Worm (Caenorhabditis elegans) whole organism, L1 larva: Measurements from ENCODE around the gene Y42H9AR.4.

ENCODE experiments used
- C04F5.9 ChIP-seq: sonication (generic microtip); optimal IDR thresholded peaks from 2 replicates; lab custom pipeline; 2016; ENCODE audit warnings: missing genetic modification characterization, missing compliant biosample characterization
- C34B4.2 ChIP-seq: sonication (generic microtip); optimal IDR thresholded peaks from 2 replicates; lab custom pipeline; 2017; ENCODE audit warnings: mild to moderate bottlenecking, missing genetic modification characterization, missing compliant biosample characterization
- F16B12.6 ChIP-seq: fragments of 150-350 bp; optimal IDR thresholded peaks from 2 replicates; lab custom pipeline; 2014; ENCODE audit warnings: missing biosample characterization, missing genetic modification characterization
- alr-1 ChIP-seq: fragments of 200-800 bp; sonication (Bioruptor generic); optimal IDR thresholded peaks from 2 replicates; lab custom pipeline; 2018; ENCODE audit warnings: borderline replicate concordance, mild to moderate bottlenecking, missing genetic modification characterization, missing compliant biosample characterization
- aly-2 ChIP-seq: fragments of 150-350 bp; optimal IDR thresholded peaks from 2 replicates; lab custom pipeline; 2014; ENCODE audit warnings: missing biosample characterization, missing genetic modification characterization
- ceh-82 ChIP-seq, 3 experiments: fragments of 150-350 bp in 1 of 3; sonication (generic microtip) in 2 of 3; optimal IDR thresholded peaks; 2 replicates each; lab custom pipeline; 2014 to 2017; ENCODE audit warnings: missing biosample characterization in 3 of 3, missing genetic modification characterization in 3 of 3
- ceh-90 ChIP-seq: sonication (generic microtip); optimal IDR thresholded peaks from 2 replicates; lab custom pipeline; 2016; ENCODE audit warnings: missing genetic modification characterization, missing compliant biosample characterization
- ces-1 ChIP-seq: fragments of 150-350 bp; optimal IDR thresholded peaks from 2 replicates; lab custom pipeline; 2014; ENCODE audit warnings: missing biosample characterization, missing genetic modification reagents, missing genetic modification characterization
- dpl-1 ChIP-seq, 3 experiments: fragments of 150-350 bp in 2 of 3; sonication (generic microtip) in 1 of 3; optimal IDR thresholded peaks; 2 replicates each; lab custom pipeline; 2014 to 2017; ENCODE audit warnings: missing biosample characterization in 3 of 3, missing genetic modification characterization in 3 of 3, missing genetic modification reagents in 3 of 3
- dsc-1 ChIP-seq: sonication (generic microtip); optimal IDR thresholded peaks from 2 replicates; lab custom pipeline; 2016; ENCODE audit warnings: mild to moderate bottlenecking, missing genetic modification characterization, missing compliant biosample characterization
- efl-1 ChIP-seq, 4 experiments: fragments of 150-350 bp; optimal IDR thresholded peaks in 3 of 4; peaks in 1 of 4; 1 replicate in 1 of 4; 2 replicates in 3 of 4; lab custom pipeline; 2014; ENCODE audit warnings: missing biosample characterization in 2 of 4, missing genetic modification characterization in 2 of 4, missing genetic modification reagents in 2 of 4
- egl-13 ChIP-seq: sonication (generic microtip); optimal IDR thresholded peaks from 2 replicates; lab custom pipeline; 2016; ENCODE audit warnings: missing genotype, missing genetic modification reagents, missing genetic modification characterization, missing compliant biosample characterization
- egl-27 ChIP-seq, 2 experiments: fragments of 150-350 bp in 1 of 2; sonication (generic microtip); optimal IDR thresholded peaks; 3 replicates each; lab custom pipeline; 2017 to 2018; ENCODE audit warnings: missing biosample characterization in 2 of 2, missing genetic modification characterization in 2 of 2, missing genetic modification reagents in 2 of 2
- fkh-10 ChIP-seq: sonication (generic microtip); optimal IDR thresholded peaks from 2 replicates; lab custom pipeline; 2017; ENCODE audit warnings: missing biosample characterization, missing genetic modification reagents, missing genetic modification characterization
- fkh-4 ChIP-seq: sonication (generic microtip); optimal IDR thresholded peaks from 2 replicates; lab custom pipeline; 2016; ENCODE audit warnings: missing compliant biosample characterization, missing genetic modification characterization, borderline replicate concordance
- fkh-8 ChIP-seq: sonication (generic microtip); optimal IDR thresholded peaks from 2 replicates; lab custom pipeline; 2016; ENCODE audit warnings: mild to moderate bottlenecking, missing genetic modification characterization, missing compliant biosample characterization
- hlh-17 ChIP-seq: fragments of 200-800 bp; sonication (Bioruptor generic); optimal IDR thresholded peaks from 2 replicates; lab custom pipeline; 2018; ENCODE audit warnings: missing genetic modification characterization, mild to moderate bottlenecking, missing compliant biosample characterization, moderate library complexity, borderline replicate concordance
- hlh-4 ChIP-seq: sonication (generic microtip); optimal IDR thresholded peaks from 2 replicates; lab custom pipeline; 2016; ENCODE audit warnings: mild to moderate bottlenecking, missing genetic modification characterization, missing compliant biosample characterization
- irx-1 ChIP-seq: sonication (generic microtip); optimal IDR thresholded peaks from 2 replicates; lab custom pipeline; 2016; ENCODE audit warnings: missing genetic modification characterization, missing compliant biosample characterization
- jun-1 ChIP-seq: fragments of 150-350 bp; optimal IDR thresholded peaks from 2 replicates; lab custom pipeline; 2014; ENCODE audit warnings: missing biosample characterization, missing genetic modification reagents, missing genetic modification characterization
- lin-14 ChIP-seq: fragments of 200-800 bp; sonication (Bioruptor generic); optimal IDR thresholded peaks from 2 replicates; lab custom pipeline; 2018; ENCODE audit warnings: mild to moderate bottlenecking, missing genetic modification characterization, moderate library complexity, missing compliant biosample characterization
- lin-35 ChIP-seq, 2 experiments: fragments of 150-350 bp; optimal IDR thresholded peaks; 2 replicates each; lab custom pipeline; 2014; ENCODE audit warnings: missing biosample characterization in 2 of 2, missing genetic modification characterization in 2 of 2, missing genetic modification reagents in 2 of 2
- lir-3 ChIP-seq: sonication (generic microtip); optimal IDR thresholded peaks from 2 replicates; lab custom pipeline; 2016; ENCODE audit warnings: mild to moderate bottlenecking, missing genetic modification characterization, moderate library complexity, missing compliant biosample characterization; ENCODE audit not compliant: poor library complexity
- lsy-2 ChIP-seq, 2 experiments: fragments of 150-350 bp; optimal IDR thresholded peaks; 2 replicates each; lab custom pipeline; 2014; ENCODE audit warnings: missing biosample characterization in 2 of 2, missing genetic modification characterization in 2 of 2
- mab-9 ChIP-seq: fragments of 200-800 bp; sonication (Bioruptor generic); IDR thresholded peaks from 2 replicates; pipeline ENCODE4 v1.3.6; 2022; ENCODE audit warnings: missing genetic modification reagents, missing genetic modification characterization, missing compliant biosample characterization
- mep-1 ChIP-seq: fragments of 150-350 bp; optimal IDR thresholded peaks from 2 replicates; lab custom pipeline; 2014; ENCODE audit warnings: missing biosample characterization, missing genetic modification characterization
- nhr-11 ChIP-seq: fragments of 150-350 bp; optimal IDR thresholded peaks from 2 replicates; lab custom pipeline; 2014; ENCODE audit warnings: missing biosample characterization, missing genetic modification characterization
- nhr-12 ChIP-seq: sonication (generic microtip); optimal IDR thresholded peaks from 2 replicates; lab custom pipeline; 2017; ENCODE audit warnings: missing biosample characterization, missing genetic modification characterization
- nhr-237 ChIP-seq: fragments of 150-350 bp; optimal IDR thresholded peaks from 2 replicates; lab custom pipeline; 2014; ENCODE audit warnings: missing biosample characterization, missing genetic modification characterization
- nhr-77 ChIP-seq: fragments of 150-350 bp; optimal IDR thresholded peaks from 2 replicates; lab custom pipeline; 2014; ENCODE audit warnings: missing biosample characterization, missing genetic modification characterization
- nhr-84 ChIP-seq: sonication (generic microtip); optimal IDR thresholded peaks from 2 replicates; lab custom pipeline; 2017; ENCODE audit warnings: missing biosample characterization, missing genetic modification characterization
- pax-3 ChIP-seq: fragments of 200-800 bp; sonication (Bioruptor generic); optimal IDR thresholded peaks from 2 replicates; lab custom pipeline; 2018; ENCODE audit warnings: mild to moderate bottlenecking, missing genetic modification characterization, moderate library complexity, missing compliant biosample characterization
- pqm-1 ChIP-seq: sonication (generic microtip); optimal IDR thresholded peaks from 3 replicates; lab custom pipeline; 2017; ENCODE audit warnings: missing biosample characterization, missing genetic modification characterization
- rnt-1 ChIP-seq: sonication (generic microtip); optimal IDR thresholded peaks from 2 replicates; lab custom pipeline; 2016; ENCODE audit warnings: mild to moderate bottlenecking, missing genetic modification characterization, moderate library complexity, missing compliant biosample characterization
- snpc-4 ChIP-seq: fragments of 150-350 bp; optimal IDR thresholded peaks from 2 replicates; lab custom pipeline; 2014; ENCODE audit warnings: missing biosample characterization, missing genetic modification characterization
- sox-4 ChIP-seq: sonication (generic microtip); optimal IDR thresholded peaks from 2 replicates; lab custom pipeline; 2016; ENCODE audit warnings: missing genetic modification characterization, missing compliant biosample characterization
- sup-37 ChIP-seq: fragments of 200-800 bp; sonication (Bioruptor generic); optimal IDR thresholded peaks from 2 replicates; lab custom pipeline; 2018; ENCODE audit warnings: mild to moderate bottlenecking, missing genetic modification characterization, missing compliant biosample characterization
- tlp-1 ChIP-seq: fragments of 150-350 bp; optimal IDR thresholded peaks from 2 replicates; lab custom pipeline; 2014; ENCODE audit warnings: missing biosample characterization, missing genetic modification characterization
- unc-130 ChIP-seq: fragments of 150-350 bp; optimal IDR thresholded peaks from 2 replicates; lab custom pipeline; 2017; ENCODE audit warnings: missing biosample characterization, missing genetic modification characterization, inconsistent platforms
- unc-62 ChIP-seq: fragments of 150-350 bp; optimal IDR thresholded peaks from 2 replicates; lab custom pipeline; 2014; ENCODE audit warnings: missing biosample characterization, missing genetic modification reagents, missing genetic modification characterization
- unc-86 ChIP-seq: sonication (generic microtip); optimal IDR thresholded peaks from 2 replicates; lab custom pipeline; 2016; ENCODE audit warnings: missing genetic modification characterization, missing compliant biosample characterization
- vab-15 ChIP-seq: sonication (generic microtip); optimal IDR thresholded peaks from 2 replicates; lab custom pipeline; 2017; ENCODE audit warnings: missing genotype, mild to moderate bottlenecking, missing genetic modification characterization, missing compliant biosample characterization
- xbp-1 ChIP-seq: sonication (generic microtip); optimal IDR thresholded peaks from 2 replicates; lab custom pipeline; 2016; ENCODE audit warnings: missing genetic modification characterization, missing compliant biosample characterization

The Y42H9AR.4 gene

DNA sequence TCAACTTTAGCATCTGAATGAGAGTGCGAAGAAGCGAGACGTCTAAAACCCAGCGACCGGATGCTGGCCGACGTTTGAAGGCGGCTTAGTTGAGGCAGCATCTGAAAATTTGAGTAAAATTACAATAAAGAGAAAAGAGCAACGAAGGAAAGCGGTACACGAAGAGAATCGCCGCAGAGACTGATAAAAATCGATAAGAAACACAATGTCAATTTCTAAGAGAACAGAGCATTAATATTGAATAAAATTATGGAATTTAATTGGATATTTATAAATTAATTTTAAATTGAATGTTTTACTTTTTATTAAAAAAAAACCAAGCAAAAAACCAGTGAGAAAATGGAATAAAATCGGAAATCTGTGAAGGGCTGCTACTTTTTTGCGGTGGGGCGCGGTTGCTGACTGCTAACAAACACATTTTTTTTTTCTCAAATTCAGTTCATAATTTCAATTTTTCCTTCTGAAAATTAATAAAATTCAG, 18.2 kb upstream of the Y42H9AR.4 start, which contains the start of the genes ndub-11 and moc-3:
TSS of gene ndub-11 (minus strand) at position 101 of the 481 bp plus-strand sequence.
TSS of gene moc-3 (plus strand) at position 431 of the 481 bp plus-strand sequence.
- TF ChIP-seq dpl-1 (GFP tag; optimal IDR thresholded peaks at IDR 0.05; lab: Kevin White, UChicago) (peak in 1 of 3 experiments; percentile 25), lsy-2 (tag; optimal IDR thresholded peaks at IDR 0.05; lab: Kevin White, UChicago) (peak in 1 of 2 experiments; percentile 9), fkh-4 (tag; lab: Kevin White, UChicago) (no peak), snpc-4 (tag; lab: Kevin White, UChicago) (no peak)

DNA sequence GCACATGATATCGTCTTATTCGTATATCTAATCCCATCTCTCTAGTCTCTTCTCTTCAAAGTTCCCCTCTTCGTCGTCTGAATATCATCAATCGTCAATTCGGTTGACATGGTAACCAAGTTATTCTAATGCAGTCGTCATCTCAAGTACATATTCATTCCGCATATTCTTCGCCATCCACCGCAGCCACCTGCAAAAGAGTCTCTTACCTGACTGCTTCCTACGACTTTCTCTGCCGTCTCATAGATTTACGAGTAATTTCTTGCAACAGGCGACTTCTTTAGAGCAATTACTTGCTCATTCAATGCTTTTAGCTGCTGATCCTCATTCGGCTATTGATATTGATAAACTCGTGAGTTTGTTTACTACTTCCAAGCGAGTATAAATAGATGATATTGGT, 15.4 kb upstream of the Y42H9AR.4 start:
- no peak for TF ChIP-seq nhr-84 (tag; lab: Kevin White, UChicago)
- peak; percentile 70 for TF ChIP-seq dsc-1 (tag; lab: Kevin White, UChicago)
- TF ChIP-seq vab-15: no peak
- no peak for TF ChIP-seq nhr-11 (tag; lab: Kevin White, UChicago)
- TF ChIP-seq xbp-1 (tag; lab: Kevin White, UChicago): no peak
- TF ChIP-seq tlp-1 (tag; lab: Kevin White, UChicago): no peak
- TF ChIP-seq mep-1 (tag; lab: Kevin White, UChicago): no peak
- no peak for TF ChIP-seq lin-35 (GFP tag; optimal IDR thresholded peaks at IDR 0.05; lab: Kevin White, UChicago)
- TF ChIP-seq ceh-82 (tag; optimal IDR thresholded peaks at IDR 0.05; lab: Kevin White, UChicago): no peak
- peak; percentile 85 for TF ChIP-seq fkh-8
- no peak for TF ChIP-seq egl-27 (tag; optimal IDR thresholded peaks at IDR 0.05; lab: Kevin White, UChicago)
- no peak for TF ChIP-seq nhr-77 (tag; lab: Kevin White, UChicago)
- no peak for TF ChIP-seq rnt-1 (tag; lab: Kevin White, UChicago)
- TF ChIP-seq C34B4.2 (tag; lab: Kevin White, UChicago): no peak
- TF ChIP-seq pqm-1 (tag; lab: Kevin White, UChicago): no peak
- TF ChIP-seq nhr-12: no peak
- TF ChIP-seq aly-2 (tag; lab: Kevin White, UChicago): no peak
- TF ChIP-seq mab-9 (GFP tag; lab: Robert Waterston, UW): no peak
- no peak for TF ChIP-seq alr-1 (tag; lab: Kevin White, UChicago)
- TF ChIP-seq egl-13: peak; percentile 1
- no peak for TF ChIP-seq unc-130 (tag; lab: Kevin White, UChicago)
- no peak for TF ChIP-seq nhr-237
- TF ChIP-seq efl-1 (optimal IDR thresholded peaks at IDR 0.05; lab: Kevin White, UChicago): no peak
- no peak for TF ChIP-seq efl-1 (GFP tag; optimal IDR thresholded peaks at IDR 0.05 in 1 of 2; lab: Kevin White, UChicago)
- no peak for TF ChIP-seq irx-1
- TF ChIP-seq jun-1: no peak
- TF ChIP-seq C04F5.9 (tag; lab: Kevin White, UChicago): no peak
- no peak for TF ChIP-seq fkh-10
- TF ChIP-seq lin-14 (GFP tag; lab: Kevin White, UChicago): no peak
- no peak for TF ChIP-seq unc-86 (tag; lab: Kevin White, UChicago)
- no peak for TF ChIP-seq ceh-90 (tag; lab: Kevin White, UChicago)
- TF ChIP-seq sup-37 (GFP tag; lab: Kevin White, UChicago): no peak
- peak; percentile 57 for TF ChIP-seq sox-4 (tag; lab: Kevin White, UChicago)
- TF ChIP-seq pax-3: peak; percentile 44
- TF ChIP-seq ces-1 (GFP tag; lab: Kevin White, UChicago): no peak
- no peak for TF ChIP-seq hlh-17 (GFP tag; lab: Kevin White, UChicago)
- TF ChIP-seq F16B12.6: no peak
- no peak for TF ChIP-seq hlh-4
- no peak for TF ChIP-seq lir-3
- TF ChIP-seq unc-62: no peak
